Worm (Caenorhabditis elegans): Measurements from ENCODE around the gene C48D1.1.

ce11 chrIV:13173359-13173758 is 23.8 kb downstream of the C48D1.1 start:
- no peak for TF ChIP-seq lin-13 (tag; optimal IDR thresholded peaks at IDR 0.05)
- TF ChIP-seq nhr-76 (tag; optimal IDR thresholded peaks at IDR 0.05) = no peak
- TF ChIP-seq ceh-39 (tag; optimal IDR thresholded peaks at IDR 0.05) = no peak
- no peak for TF ChIP-seq unc-62 (GFP tag; optimal IDR thresholded peaks at IDR 0.05)

Data from whole organism, mixed stage, embryonic.